Fruit fly (Drosophila melanogaster) whole organism, larva: ENCODE results near the gene ct.
A peak's percentile ranks its signal among the peaks of the same experiment; 100 is the strongest.

ENCODE experiments used
- noc ChIP-seq: fragments of 200-800 bp; sonication (Bioruptor generic); optimal IDR thresholded peaks from 3 replicates; lab custom pipeline; 2019; ENCODE audit warnings: missing biosample characterization, mild to moderate bottlenecking, missing genetic modification characterization, moderate library complexity

Gene ct

dm6 chrX:7707350-7708241, 99.4 kb downstream of the ct start:
- no peak for TF ChIP-seq noc (tag; lab: Kevin White, UChicago)

dm6 chrX:7708942-7709707, 100.9 kb downstream of the ct start, which contains the start of gene CHES-1-like:
Gene CHES-1-like, minus strand, starts transcription at chrX:7709385.
- TF ChIP-seq noc (tag; lab: Kevin White, UChicago): peak; percentile 93

dm6 chrX:7709708-7710438, 101.6 kb downstream of the ct start:
- no peak for TF ChIP-seq noc (tag; lab: Kevin White, UChicago)

dm6 chrX:7710439-7711154, 102.4 kb downstream of the ct start:
- no peak for TF ChIP-seq noc (tag; lab: Kevin White, UChicago)

dm6 chrX:7715433-7715832, 107.2 kb downstream of the ct start:
- TF ChIP-seq noc (tag; lab: Kevin White, UChicago): no peak

- no peak for TF ChIP-seq noc (tag; lab: Kevin White, UChicago)
Observed at dm6 chrX:7717832-7718231, 109.6 kb downstream of the ct start, which contains the start of gene CG15478. Gene CG15478, minus strand, starts transcription at chrX:7717932.

- no peak for TF ChIP-seq noc (tag; lab: Kevin White, UChicago)
Observed at dm6 chrX:7721905-7722304, 113.7 kb downstream of the ct start, which contains the start of gene Hira. Gene Hira, plus strand, starts transcription at chrX:7722119.
